Worm (Caenorhabditis elegans): ENCODE results near the gene T14G12.12.
A peak's percentile ranks its signal among the peaks of the same experiment; 100 is the strongest.

T14G12.12 gene

ce11 chrX:3714797-3715196 is 43.5 kb downstream of the T14G12.12 start, which contains the start of gene C01C4.2:
Gene C01C4.2 (plus strand): TSS chrX:3715097.
- no peak for TF ChIP-seq ceh-83 (GFP tag; optimal IDR thresholded peaks at IDR 0.05)
- TF ChIP-seq ztf-11 (tag; optimal IDR thresholded peaks at IDR 0.05): no peak
- no peak for TF ChIP-seq lsy-2 (tag; optimal IDR thresholded peaks at IDR 0.05)
- TF ChIP-seq lin-32 (GFP tag; optimal IDR thresholded peaks at IDR 0.05): no peak
- no peak for TF ChIP-seq blmp-1 (tag; optimal IDR thresholded peaks at IDR 0.05)
- no peak for TF ChIP-seq drap-1 (GFP tag; optimal IDR thresholded peaks at IDR 0.05)

- TF ChIP-seq elt-1 (tag; optimal IDR thresholded peaks at IDR 0.05; ENCODE audit: borderline replicate concordance, insufficient read depth): no peak
- peak; percentile 43 for TF ChIP-seq hlh-1 (tag; optimal IDR thresholded peaks at IDR 0.05)
These were observed 46.7 kb downstream of the T14G12.12 start for ce11 chrX:3711581-3712101.

ce11 chrX:3709747-3710146 is 48.6 kb downstream of the T14G12.12 start:
- TF ChIP-seq ceh-39 (tag; optimal IDR thresholded peaks at IDR 0.05) (no peak), ceh-43 (GFP tag; optimal IDR thresholded peaks at IDR 0.05) (no peak), unc-62 (GFP tag; optimal IDR thresholded peaks at IDR 0.05) (no peak), lin-32 (GFP tag; optimal IDR thresholded peaks at IDR 0.05) (no peak), pha-4 (tag; optimal IDR thresholded peaks at IDR 0.05) (no peak), ceh-83 (GFP tag; optimal IDR thresholded peaks at IDR 0.05) (no peak), sptf-1 (tag; optimal IDR thresholded peaks at IDR 0.05) (no peak), mab-5 (tag; optimal IDR thresholded peaks at IDR 0.05) (no peak), flh-1 (GFP tag; optimal IDR thresholded peaks at IDR 0.05) (no peak), lin-13 (tag; optimal IDR thresholded peaks at IDR 0.05) (no peak), mls-2 (tag; optimal IDR thresholded peaks at IDR 0.05) (no peak), M03D4.4 (tag; optimal IDR thresholded peaks at IDR 0.05) (no peak), hlh-1 (tag; optimal IDR thresholded peaks at IDR 0.05) (no peak), ztf-11 (tag; optimal IDR thresholded peaks at IDR 0.05) (no peak), elt-3 (tag; optimal IDR thresholded peaks at IDR 0.05) (no peak), nhr-12 (tag; optimal IDR thresholded peaks at IDR 0.05) (no peak), unc-39 (tag; optimal IDR thresholded peaks at IDR 0.05) (no peak), cnd-1 (tag; optimal IDR thresholded peaks at IDR 0.05) (no peak), unc-120 (tag; optimal IDR thresholded peaks at IDR 0.05; ENCODE audit: poor library complexity, severe bottlenecking) (no peak)
